Worm (Caenorhabditis elegans): Measurements from ENCODE around the gene znf-474.
A peak's percentile ranks its signal among the peaks of the same experiment; 100 is the strongest.

The znf-474 gene

ce11 chrX:12142569-12142968, 7.2 kb upstream of the znf-474 start, which contains the start of gene M153.3 (continued):
- no peak for TF ChIP-seq nhr-28 (tag; optimal IDR thresholded peaks at IDR 0.05)

ce11 chrX:12143693-12144092, 6.0 kb upstream of the znf-474 start, which contains the start of gene M153.5:
Gene M153.5, plus strand, starts transcription at chrX:12143993.
- TF ChIP-seq fkh-10 (GFP tag; optimal IDR thresholded peaks at IDR 0.05) (no peak), egl-27 (tag; optimal IDR thresholded peaks at IDR 0.05) (no peak), Y116A8C.19 (tag; optimal IDR thresholded peaks at IDR 0.05; ENCODE audit: borderline replicate concordance) (no peak), hlh-17 (GFP tag; optimal IDR thresholded peaks at IDR 0.05; ENCODE audit: borderline replicate concordance) (no peak), vab-15 (tag; optimal IDR thresholded peaks at IDR 0.05) (no peak), tlp-1 (tag; optimal IDR thresholded peaks at IDR 0.05) (no peak), unc-62 (GFP tag; optimal IDR thresholded peaks at IDR 0.05) (no peak), mep-1 (tag; optimal IDR thresholded peaks at IDR 0.05) (no peak), skn-1 (tag; optimal IDR thresholded peaks at IDR 0.05) (no peak), mab-9 (GFP tag; IDR thresholded peaks at IDR 0.05) (no peak), nhr-90 (tag; optimal IDR thresholded peaks at IDR 0.05; ENCODE audit: poor library complexity) (no peak), aly-2 (tag; optimal IDR thresholded peaks at IDR 0.05) (no peak), ceh-8 (GFP tag; optimal IDR thresholded peaks at IDR 0.05) (no peak), ztf-4 (tag; optimal IDR thresholded peaks at IDR 0.05) (no peak), nhr-237 (tag; optimal IDR thresholded peaks at IDR 0.05) (no peak), zag-1 (tag; optimal IDR thresholded peaks at IDR 0.05) (no peak)

- TF ChIP-seq irx-1 (tag; optimal IDR thresholded peaks at IDR 0.05) (no peak), fkh-8 (tag; optimal IDR thresholded peaks at IDR 0.05) (no peak), blmp-1 (tag; optimal IDR thresholded peaks at IDR 0.05) (peak; percentile 8), nhr-28 (tag; optimal IDR thresholded peaks at IDR 0.05) (no peak)
Observed at ce11 chrX:12145919-12146318, 3.8 kb upstream of the znf-474 start.

- no peak for TF ChIP-seq fkh-4 (tag; optimal IDR thresholded peaks at IDR 0.05; ENCODE audit: borderline replicate concordance)
- TF ChIP-seq ets-5 (GFP tag; IDR thresholded peaks at IDR 0.05), result no peak
- no peak for TF ChIP-seq mep-1 (tag; optimal IDR thresholded peaks at IDR 0.05)
- peak in 1 of 6 experiments; percentile 43 for TF ChIP-seq elt-3 (tag; optimal IDR thresholded peaks at IDR 0.05)
- TF ChIP-seq mdl-1 (tag; optimal IDR thresholded peaks at IDR 0.05), result no peak
- no peak for TF ChIP-seq swsn-7 (tag; optimal IDR thresholded peaks at IDR 0.05)
- no peak for TF ChIP-seq efl-1 (optimal IDR thresholded peaks at IDR 0.05)
- TF ChIP-seq efl-1 (GFP tag; optimal IDR thresholded peaks at IDR 0.05 in 1 of 2), result peak in 1 of 2 experiments; percentile 73
- TF ChIP-seq nhr-85 (tag), result no peak
- TF ChIP-seq lin-35 (GFP tag; optimal IDR thresholded peaks at IDR 0.05), result peak in 1 of 2 experiments; percentile 6
- no peak for TF ChIP-seq skn-1 (tag; optimal IDR thresholded peaks at IDR 0.05)
- no peak for TF ChIP-seq C04F5.9 (tag; optimal IDR thresholded peaks at IDR 0.05)
- no peak for TF ChIP-seq rnt-1 (tag; optimal IDR thresholded peaks at IDR 0.05)
- no peak for TF ChIP-seq hlh-17 (GFP tag; optimal IDR thresholded peaks at IDR 0.05; ENCODE audit: borderline replicate concordance)
- no peak for TF ChIP-seq tlp-1 (tag; optimal IDR thresholded peaks at IDR 0.05)
- TF ChIP-seq sox-4 (tag; optimal IDR thresholded peaks at IDR 0.05), result no peak
- TF ChIP-seq unc-62 (GFP tag; optimal IDR thresholded peaks at IDR 0.05), result no peak
- no peak for TF ChIP-seq egl-13 (tag; optimal IDR thresholded peaks at IDR 0.05)
- no peak for TF ChIP-seq ama-1 (optimal IDR thresholded peaks at IDR 0.05)
- TF ChIP-seq Y116A8C.19 (tag; optimal IDR thresholded peaks at IDR 0.05; ENCODE audit: borderline replicate concordance), result no peak
- TF ChIP-seq C16A3.4 (tag; optimal IDR thresholded peaks at IDR 0.05), result no peak
- TF ChIP-seq pag-3 (tag; optimal IDR thresholded peaks at IDR 0.05; ENCODE audit: borderline replicate concordance, insufficient read depth), result no peak
- no peak for TF ChIP-seq jun-1 (tag; optimal IDR thresholded peaks at IDR 0.05)
- TF ChIP-seq snpc-4 (tag; optimal IDR thresholded peaks at IDR 0.05), result no peak
- TF ChIP-seq fkh-10 (GFP tag; optimal IDR thresholded peaks at IDR 0.05), result no peak
- TF ChIP-seq nhr-76 (tag; optimal IDR thresholded peaks at IDR 0.05), result no peak
- TF ChIP-seq elt-2 (tag; optimal IDR thresholded peaks at IDR 0.05), result peak; percentile 60
- no peak for TF ChIP-seq lir-3 (tag; optimal IDR thresholded peaks at IDR 0.05; ENCODE audit: poor library complexity)
- no peak for TF ChIP-seq unc-130 (tag; optimal IDR thresholded peaks at IDR 0.05)
- no peak for TF ChIP-seq pax-3 (tag; optimal IDR thresholded peaks at IDR 0.05)
- TF ChIP-seq hpl-2 (GFP tag; optimal IDR thresholded peaks at IDR 0.05), result no peak
- no peak for TF ChIP-seq ceh-63 (GFP tag; optimal IDR thresholded peaks at IDR 0.05)
- TF ChIP-seq ceh-90 (tag; optimal IDR thresholded peaks at IDR 0.05), result no peak
- no peak for TF ChIP-seq ztf-4 (tag; optimal IDR thresholded peaks at IDR 0.05)
Observed at ce11 chrX:12146453-12147085, 3.2 kb upstream of the znf-474 start, which contains the start of gene pycr-1. Gene pycr-1, plus strand, starts transcription at chrX:12146832.

Measured in whole organism, L1 larva.